Fruit fly (Drosophila melanogaster) whole organism, embryonic: ENCODE measurements around the gene Pi3K68D.
A peak's percentile ranks its signal among the peaks of the same experiment; 100 is the strongest.

Source experiments
- Atf3 ChIP-seq: fragments of 200-800 bp; sonication (Bioruptor generic); optimal IDR thresholded peaks from 3 replicates; lab custom pipeline; 2016; ENCODE audit warnings: missing biosample characterization, missing genetic modification characterization
- Awh ChIP-seq: fragments of 200-800 bp; sonication (Bioruptor generic); IDR thresholded peaks from 2 replicates; pipeline ENCODE4, ENCODE4 v1.3.6; 2022; ENCODE audit warnings: missing biosample characterization, missing genetic modification characterization
- BEAF-32 ChIP-seq: fragments of 200-800 bp; sonication (Bioruptor generic); optimal IDR thresholded peaks from 3 replicates; lab custom pipeline; 2017; ENCODE audit warnings: missing biosample characterization, missing genetic modification characterization, mild to moderate bottlenecking, moderate library complexity, missing genetic modification reagents
- BtbVII ChIP-seq: fragments of 200-800 bp; sonication (Bioruptor generic); optimal IDR thresholded peaks from 3 replicates; lab custom pipeline; 2017; ENCODE audit warnings: missing biosample characterization, mild to moderate bottlenecking, missing genetic modification characterization
- CG10431 ChIP-seq: fragments of 200-800 bp; sonication (Bioruptor generic); optimal IDR thresholded peaks from 3 replicates; lab custom pipeline; 2018; ENCODE audit warnings: missing biosample characterization, mild to moderate bottlenecking, missing genetic modification characterization
- CG11695 ChIP-seq: fragments of 200-800 bp; sonication (Bioruptor generic); IDR thresholded peaks from 3 replicates; pipeline ENCODE4 v1.3.6; 2022; ENCODE audit warnings: missing biosample characterization, missing genetic modification characterization
- CG12942 ChIP-seq: fragments of 200-800 bp; sonication (Bioruptor generic); optimal IDR thresholded peaks from 3 replicates; lab custom pipeline; 2016; ENCODE audit warnings: missing biosample characterization, missing genetic modification characterization
- CG13287 ChIP-seq: fragments of 200-800 bp; sonication (Bioruptor generic); IDR thresholded peaks from 2 replicates; pipeline ENCODE4 v1.3.6; 2022; ENCODE audit warnings: missing biosample characterization, missing genetic modification characterization; ENCODE audit not compliant: partially characterized antibody
- CG14014 ChIP-seq: fragments of 200-800 bp; sonication (Bioruptor generic); IDR thresholded peaks from 2 replicates; pipeline ENCODE4 v1.3.6; 2022; ENCODE audit warnings: missing biosample characterization, missing genetic modification characterization
- CG2889 ChIP-seq: fragments of 200-800 bp; sonication (Bioruptor generic); IDR thresholded peaks from 3 replicates; pipeline ENCODE4 v1.3.6; 2022; ENCODE audit warnings: missing biosample characterization, missing genetic modification characterization
- CG30431 ChIP-seq: fragments of 200-800 bp; sonication (Bioruptor generic); optimal IDR thresholded peaks from 2 replicates; lab custom pipeline; 2017; ENCODE audit warnings: missing biosample characterization, missing genetic modification characterization
- CG7839 ChIP-seq: fragments of 200-800 bp; sonication (Bioruptor generic); optimal IDR thresholded peaks from 3 replicates; lab custom pipeline; 2018; ENCODE audit warnings: missing biosample characterization, mild to moderate bottlenecking, missing genetic modification characterization, moderate library complexity
- CG9215 ChIP-seq: fragments of 200-800 bp; sonication (Bioruptor generic); IDR thresholded peaks from 2 replicates; pipeline ENCODE4 v1.3.6; 2022; ENCODE audit warnings: missing biosample characterization, missing genetic modification characterization
- CG9437 ChIP-seq: fragments of 200-800 bp; sonication (Bioruptor generic); optimal IDR thresholded peaks from 2 replicates; lab custom pipeline; 2018; ENCODE audit warnings: missing biosample characterization, mild to moderate bottlenecking, missing genetic modification characterization
- HLH4C ChIP-seq: fragments of 200-800 bp; sonication (Bioruptor generic); IDR thresholded peaks from 3 replicates; pipeline ENCODE4 v1.3.6; 2022; ENCODE audit warnings: missing biosample characterization, missing genetic modification characterization; ENCODE audit not compliant: partially characterized antibody
- HmgZ ChIP-seq: fragments of 200-800 bp; sonication (Bioruptor generic); optimal IDR thresholded peaks from 2 replicates; lab custom pipeline; 2018; ENCODE audit warnings: missing biosample characterization, mild to moderate bottlenecking, missing genetic modification characterization
- Hr78 ChIP-seq, 2 experiments: fragments of 200-800 bp in 1 of 2; fragments of >200 bp in 1 of 2; sonication (Bioruptor generic) in 1 of 2; optimal IDR thresholded peaks; 2 replicates each; lab custom pipeline; 2017 to 2019; ENCODE audit warnings: missing biosample characterization in 2 of 2, missing genetic modification characterization in 2 of 2, mild to moderate bottlenecking in 1 of 2, moderate library complexity in 1 of 2
- MBD-R2 ChIP-seq: fragments of 200-800 bp; sonication (Bioruptor generic); IDR thresholded peaks from 2 replicates; pipeline ENCODE4 v1.3.6; 2022; ENCODE audit warnings: missing biosample characterization, missing genetic modification characterization
- Max ChIP-seq: fragments of 200-800 bp; sonication (Bioruptor generic); optimal IDR thresholded peaks from 2 replicates; lab custom pipeline; 2016; ENCODE audit warnings: missing biosample characterization, mild to moderate bottlenecking, missing genetic modification characterization
- Sry-δ ChIP-seq: fragments of 200-800 bp; sonication (Bioruptor generic); optimal IDR thresholded peaks from 2 replicates; lab custom pipeline; 2016; ENCODE audit warnings: missing biosample characterization, missing genetic modification characterization
- Trl ChIP-seq, 3 experiments: fragments of >200 bp in 2 of 3; fragments of 200-800 bp in 1 of 3; sonication (Bioruptor generic) in 1 of 3; optimal IDR thresholded peaks; 2 replicates in 1 of 3; 3 replicates in 2 of 3; lab custom pipeline; 2016 to 2017; ENCODE audit warnings: missing biosample characterization in 1 of 3, missing genetic modification characterization in 1 of 3
- ara ChIP-seq: fragments of 200-800 bp; sonication (Bioruptor generic); IDR thresholded peaks from 2 replicates; pipeline ENCODE4 v1.3.6; 2022; ENCODE audit warnings: missing biosample characterization, missing genetic modification characterization
- az2 ChIP-seq: fragments of 200-800 bp; sonication (Bioruptor generic); optimal IDR thresholded peaks from 3 replicates; lab custom pipeline; 2016; ENCODE audit warnings: missing biosample characterization, missing genetic modification characterization
- br ChIP-seq: fragments of >200 bp; optimal IDR thresholded peaks from 2 replicates; lab custom pipeline; 2017
- cg ChIP-seq: fragments of 200-800 bp; sonication (Bioruptor generic); optimal IDR thresholded peaks from 3 replicates; lab custom pipeline; 2019; ENCODE audit warnings: missing biosample characterization, mild to moderate bottlenecking, missing genetic modification characterization, moderate library complexity
- chinmo ChIP-seq: fragments of 200-800 bp; sonication (Bioruptor generic); IDR thresholded peaks from 4 replicates; pipeline ENCODE4 v1.3.6; 2022; ENCODE audit warnings: missing biosample characterization, missing genetic modification characterization; ENCODE audit not compliant: partially characterized antibody
- ci ChIP-seq: fragments of 200-800 bp; sonication (Bioruptor generic); IDR thresholded peaks from 3 replicates; pipeline ENCODE4 v1.3.6; 2022; ENCODE audit warnings: missing biosample characterization, missing genetic modification characterization
- danr ChIP-seq: fragments of 200-800 bp; sonication (Bioruptor generic); IDR thresholded peaks from 2 replicates; pipeline ENCODE4 v1.3.6; 2022; ENCODE audit warnings: missing biosample characterization, missing genetic modification characterization
- dimm ChIP-seq: fragments of 200-800 bp; sonication (Bioruptor generic); IDR thresholded peaks from 2 replicates; pipeline ENCODE4 v1.3.6; 2022; ENCODE audit warnings: missing biosample characterization, missing genetic modification characterization
- exex ChIP-seq: fragments of 200-800 bp; sonication (Bioruptor generic); optimal IDR thresholded peaks from 4 replicates; lab custom pipeline; 2018; ENCODE audit warnings: missing biosample characterization, mild to moderate bottlenecking, missing genetic modification characterization, moderate library complexity
- grn ChIP-seq: fragments of 200-800 bp; sonication (Bioruptor generic); optimal IDR thresholded peaks from 3 replicates; lab custom pipeline; 2017; ENCODE audit warnings: missing biosample characterization, missing genetic modification characterization
- ham ChIP-seq: fragments of 200-800 bp; sonication (Bioruptor generic); IDR thresholded peaks from 2 replicates; pipeline ENCODE4 v1.3.6; 2022; ENCODE audit warnings: missing biosample characterization, missing genetic modification characterization
- kni ChIP-seq: fragments of 200-800 bp; sonication (Bioruptor generic); optimal IDR thresholded peaks from 3 replicates; lab custom pipeline; 2017; ENCODE audit warnings: mild to moderate bottlenecking, missing biosample characterization, missing genetic modification reagents, missing genetic modification characterization
- lab ChIP-seq: fragments of 200-800 bp; sonication (Bioruptor generic); optimal IDR thresholded peaks from 3 replicates; lab custom pipeline; 2017; ENCODE audit warnings: missing biosample characterization, missing genetic modification characterization, mild to moderate bottlenecking, moderate library complexity, missing genetic modification reagents
- mirr ChIP-seq: fragments of 200-800 bp; sonication (Bioruptor generic); optimal IDR thresholded peaks from 3 replicates; lab custom pipeline; 2018; ENCODE audit warnings: missing biosample characterization, mild to moderate bottlenecking, missing genetic modification characterization
- oc ChIP-seq: fragments of 200-800 bp; sonication (Bioruptor generic); optimal IDR thresholded peaks from 2 replicates; lab custom pipeline; 2018; ENCODE audit warnings: missing biosample characterization, mild to moderate bottlenecking, missing genetic modification characterization, moderate library complexity
- pan ChIP-seq, 4 experiments: fragments of >200 bp in 3 of 4; fragments of 200-800 bp in 1 of 4; sonication (Bioruptor generic) in 1 of 4; optimal IDR thresholded peaks in 3 of 4; IDR thresholded peaks in 1 of 4; 2 replicates each; pipeline versions ENCODE4 v1.3.6 to Lab custom; 2017 to 2022; ENCODE audit warnings: missing biosample characterization in 2 of 4, missing genetic modification characterization in 2 of 4, mixed read lengths in 1 of 4
- phol ChIP-seq: fragments of 200-800 bp; sonication (Bioruptor generic); optimal IDR thresholded peaks from 3 replicates; lab custom pipeline; 2018; ENCODE audit warnings: missing biosample characterization, mild to moderate bottlenecking, missing genetic modification characterization, moderate library complexity
- row ChIP-seq: fragments of 200-800 bp; sonication (Bioruptor generic); IDR thresholded peaks from 3 replicates; pipeline ENCODE4 v1.3.6; 2022; ENCODE audit warnings: missing biosample characterization, missing genetic modification characterization
- sens ChIP-seq: fragments of 200-800 bp; sonication (Bioruptor generic); peaks from one replicate; lab custom pipeline; 2016; ENCODE audit warnings: missing biosample characterization, missing genetic modification characterization
- stwl ChIP-seq: fragments of 200-800 bp; sonication (Bioruptor generic); optimal IDR thresholded peaks from 3 replicates; lab custom pipeline; 2018; ENCODE audit warnings: missing biosample characterization, mild to moderate bottlenecking, missing genetic modification characterization, moderate library complexity
- sug ChIP-seq: fragments of 200-800 bp; optimal IDR thresholded peaks from 2 replicates; lab custom pipeline; 2019; ENCODE audit warnings: missing biosample characterization, mild to moderate bottlenecking, missing genetic modification characterization, moderate library complexity
- tio ChIP-seq: fragments of 200-800 bp; sonication (Bioruptor generic); optimal IDR thresholded peaks from 2 replicates; lab custom pipeline; 2017; ENCODE audit warnings: missing biosample characterization, missing genetic modification characterization, inconsistent platforms
- vvl ChIP-seq: fragments of 200-800 bp; sonication (Bioruptor generic); IDR thresholded peaks from 2 replicates; pipeline ENCODE4 v1.3.6; 2022; ENCODE audit warnings: missing biosample characterization, missing genetic modification characterization
- wek ChIP-seq: fragments of 200-800 bp; sonication (Bioruptor generic); optimal IDR thresholded peaks from 3 replicates; lab custom pipeline; 2018; ENCODE audit warnings: missing biosample characterization, mild to moderate bottlenecking, missing genetic modification characterization, moderate library complexity
- wor ChIP-seq: fragments of 200-800 bp; sonication (Bioruptor generic); IDR thresholded peaks from 2 replicates; pipeline ENCODE4 v1.3.6; 2022; ENCODE audit warnings: missing biosample characterization, missing genetic modification characterization

Pi3K68D gene

dm6 chr3L:11785291-11785690 is 4.5 kb downstream of the Pi3K68D start (continued):
- no peak for TF ChIP-seq tio (GFP tag; lab: Kevin White, UChicago)
- no peak for TF ChIP-seq dimm (GFP tag; lab: Robert Waterston, UW)
- peak; percentile 33 for TF ChIP-seq phol (tag; lab: Kevin White, UChicago)
- no peak for TF ChIP-seq BtbVII
- TF ChIP-seq kni (GFP tag; lab: Kevin White, UChicago) = no peak
- TF ChIP-seq Awh = no peak
- TF ChIP-seq CG9215 (GFP tag; lab: Robert Waterston, UW) = peak; percentile 58
- no peak for TF ChIP-seq Hr78 (GFP tag; optimal IDR thresholded peaks at IDR 0.05; lab: Kevin White, UChicago)
- TF ChIP-seq CG12942 = no peak
- peak; percentile 26 for TF ChIP-seq az2 (GFP tag; lab: Kevin White, UChicago)
- TF ChIP-seq CG11695 (GFP tag; lab: Robert Waterston, UW) = peak; percentile 40; the same call in 1 of the 3 replicates
- TF ChIP-seq grn (GFP tag; lab: Kevin White, UChicago) = no peak
- TF ChIP-seq CG14014 (GFP tag; lab: Robert Waterston, UW) = 0 out of 2 replicates have a peak, but pooled peaks have one; percentile 28
- TF ChIP-seq oc (tag; lab: Kevin White, UChicago) = no peak
- no peak for TF ChIP-seq CG7839 (tag; lab: Kevin White, UChicago)
- no peak for TF ChIP-seq ara (GFP tag; lab: Robert Waterston, UW)
- no peak for TF ChIP-seq wek
- peak; percentile 24; the same call in 1 of the 2 replicates for TF ChIP-seq MBD-R2 (GFP tag; lab: Robert Waterston, UW)
- TF ChIP-seq wor = 0 out of 2 replicates have a peak, but pooled peaks have one; percentile 28
- no peak for TF ChIP-seq pan (optimal IDR thresholded peaks at IDR 0.05; lab: Kevin White, UChicago)
- peak in 1 of 2 experiments; percentile 64 for TF ChIP-seq pan (GFP tag; optimal IDR thresholded peaks at IDR 0.05 in 1 of 2, IDR thresholded peaks at IDR 0.05 in 1 of 2)
- no peak for TF ChIP-seq CG10431
- TF ChIP-seq, all 482 proteins: peak for 119

DNA sequence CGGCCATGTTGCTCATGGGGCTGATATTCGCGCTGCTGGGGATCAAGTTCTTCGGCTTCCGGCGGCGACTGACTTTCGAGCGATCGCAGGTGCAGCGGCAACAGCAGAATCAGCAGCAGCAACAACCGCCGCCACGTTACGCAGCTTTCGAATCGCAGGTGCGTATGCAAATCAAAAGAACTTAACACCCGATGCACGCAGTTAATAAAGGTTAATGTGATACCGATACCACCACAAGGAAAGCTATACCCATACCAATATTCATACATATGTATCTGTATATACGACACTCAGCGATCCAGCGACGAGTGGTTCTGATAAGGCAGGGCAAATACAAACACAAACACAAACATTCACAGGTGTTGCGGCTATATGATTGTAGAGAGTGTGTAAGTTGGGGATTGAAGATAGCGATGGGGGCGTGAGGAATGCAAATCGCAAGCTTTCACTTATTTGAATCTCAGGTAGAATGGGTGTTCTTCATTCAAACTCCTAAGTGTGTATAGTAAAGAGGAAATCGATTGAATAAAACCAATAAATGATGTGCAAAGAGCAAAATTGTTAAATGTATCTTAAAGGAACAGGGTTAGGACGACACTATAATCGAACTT is 12.4 kb downstream of the Pi3K68D start:
- peak in 1 of 2 experiments; percentile 77 for TF ChIP-seq Hr78 (GFP tag; optimal IDR thresholded peaks at IDR 0.05; lab: Kevin White, UChicago)
- TF ChIP-seq BtbVII = no peak
- peak; percentile 44 for TF ChIP-seq sens
- peak; percentile 26 for TF ChIP-seq Sry-δ (GFP tag; lab: Kevin White, UChicago)
- TF ChIP-seq kni (GFP tag; lab: Kevin White, UChicago) = no peak
- TF ChIP-seq ham = no peak
- TF ChIP-seq lab (GFP tag; lab: Kevin White, UChicago) = peak; percentile 33
- TF ChIP-seq grn (GFP tag; lab: Kevin White, UChicago) = peak; percentile 42
- TF ChIP-seq CG2889 (GFP tag; lab: Robert Waterston, UW) = no peak
- 0 out of 3 replicates have a peak, but pooled peaks have one; percentile 9 for TF ChIP-seq HLH4C (GFP tag; lab: Robert Waterston, UW)
- TF ChIP-seq HmgZ (tag; lab: Kevin White, UChicago) = peak; percentile 19
- TF ChIP-seq mirr (GFP tag; lab: Kevin White, UChicago) = peak; percentile 78
- peak; percentile 41 for TF ChIP-seq exex (tag; lab: Kevin White, UChicago)
- TF ChIP-seq danr (GFP tag; lab: Robert Waterston, UW) = 0 out of 2 replicates have a peak, but pooled peaks have one; percentile 6
- peak; percentile 39 for TF ChIP-seq BEAF-32
- TF ChIP-seq sug (tag; lab: Kevin White, UChicago) = peak; percentile 82
- TF ChIP-seq row = peak; percentile 13; the same call in 1 of the 3 replicates
- peak; percentile 72 for TF ChIP-seq cg
- peak; percentile 24; the same call in 1 of the 2 replicates for TF ChIP-seq vvl (GFP tag; lab: Robert Waterston, UW)

DNA sequence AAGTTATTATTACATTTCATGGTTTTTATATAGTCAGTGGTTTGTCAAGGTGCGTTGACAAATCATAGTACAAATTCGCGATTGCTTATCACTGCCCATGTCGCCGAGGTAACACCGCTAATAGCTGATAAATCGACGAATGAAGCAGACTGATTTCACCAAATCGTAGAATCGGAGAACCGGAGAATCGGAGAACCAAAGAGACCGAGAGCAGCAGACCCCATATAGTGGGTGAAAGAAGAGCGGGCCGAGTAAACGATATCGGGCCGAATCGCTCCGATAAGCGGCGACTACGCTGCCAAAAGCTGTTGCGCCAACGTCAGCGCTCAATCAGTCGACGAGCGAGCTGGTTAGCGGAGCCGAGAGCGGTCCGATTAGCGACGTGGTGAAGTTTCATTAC is 13.1 kb downstream of the Pi3K68D start, which contains the start of gene CG14131:
CG14131 (plus strand) TSS at position 343 of the 400 bp plus-strand sequence.
- TF ChIP-seq br (lab: Kevin White, UChicago) (no peak), exex (tag; lab: Kevin White, UChicago) (peak; percentile 99), Atf3 (GFP tag; lab: Kevin White, UChicago) (no peak), BtbVII (no peak), chinmo (GFP tag; lab: Robert Waterston, UW) (peak; percentile 62; the same call in 3 of the 4 replicates), Trl (optimal IDR thresholded peaks at IDR 0.05; lab: Kevin White, UChicago) (peak; percentile 39 to 70), Trl (GFP tag; optimal IDR thresholded peaks at IDR 0.05; lab: Kevin White, UChicago) (no peak), CG13287 (GFP tag; lab: Robert Waterston, UW) (peak; percentile 41), stwl (tag; lab: Kevin White, UChicago) (no peak), Max (GFP tag; lab: Kevin White, UChicago) (no peak), ci (peak; percentile 18; the same call in 1 of the 3 replicates), CG9437 (GFP tag; lab: Kevin White, UChicago) (no peak), mirr (GFP tag; lab: Kevin White, UChicago) (peak; percentile 97), CG30431 (GFP tag; lab: Kevin White, UChicago) (no peak), lab (GFP tag; lab: Kevin White, UChicago) (peak; percentile 26)
